Worm (Caenorhabditis elegans): Measurements from ENCODE around the gene T10D4.15.

DNA sequence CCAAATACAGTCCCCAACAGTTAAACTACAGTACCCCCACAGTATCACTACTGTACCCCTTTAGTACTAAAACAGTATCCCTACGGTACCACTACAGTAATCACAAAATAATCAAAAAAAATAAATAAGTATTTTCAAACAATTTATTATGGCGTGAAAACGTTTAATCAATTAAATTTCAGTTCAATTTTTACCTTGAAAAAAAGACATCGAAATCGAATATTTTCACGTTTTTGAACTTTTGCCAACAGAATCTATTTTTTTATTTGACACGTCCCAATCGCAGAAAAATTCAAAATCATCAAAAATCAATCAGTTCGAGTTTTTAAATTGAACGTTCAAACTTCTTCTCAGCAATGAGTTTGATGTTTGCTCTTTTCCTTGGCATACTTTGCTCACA is 32.0 kb upstream of the T10D4.15 start, which contains the start of gene clec-123:
- TF ChIP-seq nhr-12 (tag; optimal IDR thresholded peaks at IDR 0.05) (no peak), ceh-82 (tag; optimal IDR thresholded peaks at IDR 0.05) (no peak), nhr-237 (tag; optimal IDR thresholded peaks at IDR 0.05) (no peak), unc-62 (GFP tag; optimal IDR thresholded peaks at IDR 0.05) (no peak), blmp-1 (tag; optimal IDR thresholded peaks at IDR 0.05; ENCODE audit: insufficient read depth) (no peak)

Measured in whole organism, L2 larva.